Worm (Caenorhabditis elegans): Measurements from ENCODE around the gene spig-7.

spig-7 gene

DNA sequence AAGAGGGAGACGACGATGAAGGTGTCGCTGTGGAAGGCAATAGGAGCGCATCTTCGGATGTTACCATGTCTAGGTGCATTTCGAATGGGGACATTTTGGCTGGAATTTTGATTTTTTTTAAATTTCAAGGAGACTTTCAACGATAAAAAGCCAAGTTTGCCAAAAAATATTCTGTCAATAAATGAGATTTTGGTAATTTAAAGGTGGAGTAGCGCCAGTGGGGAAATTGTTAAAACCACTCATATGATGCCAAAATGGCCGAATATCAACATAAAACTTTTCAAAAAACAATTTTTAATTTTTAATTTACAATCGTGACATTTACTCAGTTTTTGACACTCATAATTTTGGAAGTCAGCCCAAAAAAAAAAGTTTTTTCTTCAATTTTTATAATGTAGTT, 17.0 kb downstream of the spig-7 start, which contains the start of gene nhr-260:
Gene nhr-260 (minus strand): TSS at position 101 of the 400 bp plus-strand sequence.
- TF ChIP-seq egl-43 (GFP tag; IDR thresholded peaks at IDR 0.05) (no peak), php-3 (GFP tag; IDR thresholded peaks at IDR 0.05) (no peak), unc-130 (GFP tag; optimal IDR thresholded peaks at IDR 0.05) (no peak)

ce11 chrV:1521845-1522244, 27.3 kb downstream of the spig-7 start, which contains the start of gene str-240:
Gene str-240, minus strand, starts transcription at chrV:1521945.
- TF ChIP-seq nhr-25 (tag; optimal IDR thresholded peaks at IDR 0.05; ENCODE audit: borderline replicate concordance, insufficient read depth), result no peak
- TF ChIP-seq mep-1 (tag; optimal IDR thresholded peaks at IDR 0.05), result no peak
- TF ChIP-seq D1046.2 (GFP tag; IDR thresholded peaks at IDR 0.05), result no peak
- no peak for TF ChIP-seq unc-130 (GFP tag; optimal IDR thresholded peaks at IDR 0.05)
- TF ChIP-seq Y5F2A.4 (GFP tag; optimal IDR thresholded peaks at IDR 0.05), result no peak
- no peak for TF ChIP-seq dve-1 (tag; optimal IDR thresholded peaks at IDR 0.05; ENCODE audit: insufficient read depth)

DNA sequence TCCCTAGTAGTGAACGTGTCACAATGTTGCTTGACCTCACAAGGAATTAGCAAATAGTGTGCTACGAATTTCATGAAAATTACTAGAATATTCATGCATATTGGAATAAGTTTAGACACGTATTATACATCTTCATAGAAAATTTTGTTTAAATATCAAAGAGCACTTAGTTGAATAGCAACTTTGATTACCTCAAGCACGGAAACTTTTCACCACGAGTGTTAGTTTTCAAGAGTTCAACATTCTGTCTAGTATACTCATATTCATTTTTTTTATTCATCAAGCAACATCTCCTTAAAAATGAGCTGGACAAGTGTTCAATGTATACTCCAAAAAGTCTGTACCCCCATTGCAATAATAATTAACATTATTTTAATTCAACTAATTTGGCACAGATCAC, 27.9 kb downstream of the spig-7 start, which contains the start of gene str-243:
Gene str-243 (plus strand): TSS at position 301 of the 400 bp plus-strand sequence.
- no peak for TF ChIP-seq ceh-44 (GFP tag; IDR thresholded peaks at IDR 0.05)
- no peak for TF ChIP-seq lin-13 (GFP tag; optimal IDR thresholded peaks at IDR 0.05)

DNA sequence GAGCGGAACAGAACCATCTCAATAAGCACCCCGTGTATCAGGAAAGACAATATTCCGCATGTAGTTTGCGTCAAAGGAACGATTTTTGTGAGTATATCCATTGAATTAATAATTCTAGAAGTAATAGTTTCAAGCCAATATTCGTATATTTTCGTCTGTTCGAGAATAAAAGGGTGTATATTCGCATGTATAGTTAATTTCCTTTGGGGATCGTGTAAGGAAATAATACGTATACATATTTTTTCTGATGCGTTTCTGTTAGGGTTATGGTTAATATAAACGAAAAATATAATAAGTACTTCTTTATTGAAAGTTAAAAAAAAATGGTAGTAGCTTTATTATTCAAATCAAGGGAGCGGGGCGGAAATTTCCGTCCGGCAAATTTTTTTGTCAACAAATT, 33.4 kb downstream of the spig-7 start, which contains the start of gene str-236:
Gene str-236 (minus strand): TSS at position 101 of the 400 bp plus-strand sequence.
- TF ChIP-seq tag-97 (GFP tag; IDR thresholded peaks at IDR 0.05) (no peak), rbr-2 (tag; optimal IDR thresholded peaks at IDR 0.05) (no peak), attf-4 (tag; optimal IDR thresholded peaks at IDR 0.05) (no peak), ztf-11 (tag; optimal IDR thresholded peaks at IDR 0.05) (no peak), ceh-32 (tag; optimal IDR thresholded peaks at IDR 0.05; ENCODE audit: poor library complexity) (no peak), nhr-76 (tag; optimal IDR thresholded peaks at IDR 0.05) (no peak)

- TF ChIP-seq sdz-12 (GFP tag; optimal IDR thresholded peaks at IDR 0.05) (no peak), mes-2 (tag; optimal IDR thresholded peaks at IDR 0.05; ENCODE audit: poor library complexity, severe bottlenecking) (no peak), ZK337.2 (GFP tag; IDR thresholded peaks at IDR 0.05) (no peak), daf-19 (GFP tag; conservative IDR thresholded peaks at IDR 0.05) (no peak), fos-1 (tag; optimal IDR thresholded peaks at IDR 0.05) (no peak), lir-3 (tag; optimal IDR thresholded peaks at IDR 0.05) (no peak), spr-3 (GFP tag; optimal IDR thresholded peaks at IDR 0.05) (no peak), ceh-62 (tag; optimal IDR thresholded peaks at IDR 0.05) (no peak), daf-8 (GFP tag; IDR thresholded peaks at IDR 0.05) (no peak), ceh-28 (tag; optimal IDR thresholded peaks at IDR 0.05) (no peak)
Observed at ce11 chrV:1531159-1531558, 36.6 kb downstream of the spig-7 start, which contains the start of gene K02H11.4. Gene K02H11.4, minus strand, starts transcription at chrV:1531259.

DNA sequence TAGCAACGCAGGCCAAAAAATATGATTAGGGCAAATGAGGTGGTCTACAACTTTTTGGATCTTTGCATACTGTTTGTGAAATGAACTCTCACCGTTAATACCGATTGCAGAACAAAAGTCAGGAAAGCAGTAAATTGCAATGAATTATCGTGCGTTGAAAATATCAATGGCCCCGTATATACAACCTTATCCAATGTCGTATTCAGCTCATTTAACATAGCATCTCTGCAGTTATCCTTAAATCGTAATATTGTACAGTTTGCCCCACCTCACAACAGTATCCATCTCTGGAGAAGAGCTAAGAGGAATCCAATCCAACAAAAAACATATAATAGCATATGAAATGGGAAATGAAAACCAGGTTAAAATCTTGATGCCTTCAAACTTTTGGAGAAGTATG, 37.9 kb downstream of the spig-7 start:
- TF ChIP-seq nhr-11 (tag; optimal IDR thresholded peaks at IDR 0.05), result no peak
- peak in 1 of 2 experiments; percentile 93 for TF ChIP-seq unc-62 (GFP tag; optimal IDR thresholded peaks at IDR 0.05 in 1 of 2)
- no peak for TF ChIP-seq unc-62 (tag; optimal IDR thresholded peaks at IDR 0.05)

ce11 chrV:1534315-1534714, 39.7 kb downstream of the spig-7 start, which contains the start of gene trx-5:
Gene trx-5, minus strand, starts transcription at chrV:1534415.
- TF ChIP-seq hmg-1.1 (GFP tag; IDR thresholded peaks at IDR 0.05) (no peak), T20F7.1 (GFP tag; optimal IDR thresholded peaks at IDR 0.05) (no peak), snpc-4 (tag; optimal IDR thresholded peaks at IDR 0.05) (no peak), pha-4 (GFP tag; IDR thresholded peaks at IDR 0.05) (no peak), pha-4 (tag; optimal IDR thresholded peaks at IDR 0.05) (no peak), skn-1 (tag; optimal IDR thresholded peaks at IDR 0.05) (no peak), daf-8 (GFP tag; IDR thresholded peaks at IDR 0.05) (no peak), T26A8.4 (GFP tag; IDR thresholded peaks at IDR 0.05) (no peak), F44E2.7 (GFP tag; IDR thresholded peaks at IDR 0.05) (no peak), nhr-48 (tag; optimal IDR thresholded peaks at IDR 0.05) (no peak), php-3 (GFP tag; IDR thresholded peaks at IDR 0.05) (no peak), aly-2 (tag; optimal IDR thresholded peaks at IDR 0.05) (no peak), ceh-82 (tag; optimal IDR thresholded peaks at IDR 0.05) (no peak), F26F4.8 (GFP tag; conservative IDR thresholded peaks at IDR 0.05) (no peak), ztf-11 (tag; optimal IDR thresholded peaks at IDR 0.05) (no peak), fkh-10 (GFP tag; optimal IDR thresholded peaks at IDR 0.05) (no peak), ctbp-1 (GFP tag; IDR thresholded peaks at IDR 0.05) (no peak)

All from whole organism, L4 larva.